Worm (Caenorhabditis elegans) whole organism, early embryonic: ENCODE results near the gene pas-1.

Experiments
- aly-1 ChIP-seq: sonication (generic microtip); optimal IDR thresholded peaks from 2 replicates; lab custom pipeline; 2016; ENCODE audit warnings: missing genetic modification characterization, missing compliant biosample characterization
- ama-1 ChIP-seq: fragments of 150-350 bp; optimal IDR thresholded peaks from 2 replicates; lab custom pipeline; 2014
- ceh-13 ChIP-seq: fragments of 200-800 bp; sonication (Bioruptor generic); optimal IDR thresholded peaks from 2 replicates; lab custom pipeline; 2018; ENCODE audit warnings: mild to moderate bottlenecking, missing genetic modification characterization, missing compliant biosample characterization
- ceh-36 ChIP-seq: sonication (generic microtip); optimal IDR thresholded peaks from 2 replicates; lab custom pipeline; 2016; ENCODE audit warnings: missing genetic modification characterization, inconsistent platforms, missing compliant biosample characterization
- ets-7 ChIP-seq: sonication (generic microtip); optimal IDR thresholded peaks from 2 replicates; lab custom pipeline; 2016; ENCODE audit warnings: missing genotype, missing genetic modification characterization, missing compliant biosample characterization
- flt-1 ChIP-seq: fragments of 200-800 bp; sonication (Bioruptor generic); IDR thresholded peaks from 2 replicates; pipeline ENCODE4 v1.3.6; 2022; ENCODE audit warnings: missing genetic modification characterization, missing compliant biosample characterization
- tbx-11 ChIP-seq: fragments of 200-800 bp; sonication (Bioruptor generic); IDR thresholded peaks from 2 replicates; pipeline ENCODE4 v1.3.6; 2022; ENCODE audit warnings: missing genetic modification characterization, missing compliant biosample characterization

- TF ChIP-seq ets-7 (tag; lab: Kevin White, UChicago) (no peak), ceh-36 (tag; lab: Kevin White, UChicago) (no peak), aly-1 (tag; lab: Kevin White, UChicago) (no peak), ama-1 (lab: Kevin White, UChicago) (no peak), flt-1 (GFP tag; lab: Robert Waterston, UW) (no peak), tbx-11 (no peak), ceh-13 (no peak)
Observed at ce11 chrV:14417735-14418134, 4.7 kb downstream of the pas-1 start, which contains the start of the genes nxf-2 and set-31.
